Worm (Caenorhabditis elegans): ENCODE measurements around the gene C18D1.2.

Gene C18D1.2

ce11 chrII:10056545-10057038 is at the start of gene C18D1.2:
Gene C18D1.2 (plus strand): TSS chrII:10056988.
- TF ChIP-seq egl-13 (tag; optimal IDR thresholded peaks at IDR 0.05) (no peak), unc-86 (tag; optimal IDR thresholded peaks at IDR 0.05) (no peak), efl-1 (optimal IDR thresholded peaks at IDR 0.05) (no peak), efl-1 (GFP tag; optimal IDR thresholded peaks at IDR 0.05 in 1 of 2) (peak in 1 of 2 experiments; percentile 91)

DNA sequence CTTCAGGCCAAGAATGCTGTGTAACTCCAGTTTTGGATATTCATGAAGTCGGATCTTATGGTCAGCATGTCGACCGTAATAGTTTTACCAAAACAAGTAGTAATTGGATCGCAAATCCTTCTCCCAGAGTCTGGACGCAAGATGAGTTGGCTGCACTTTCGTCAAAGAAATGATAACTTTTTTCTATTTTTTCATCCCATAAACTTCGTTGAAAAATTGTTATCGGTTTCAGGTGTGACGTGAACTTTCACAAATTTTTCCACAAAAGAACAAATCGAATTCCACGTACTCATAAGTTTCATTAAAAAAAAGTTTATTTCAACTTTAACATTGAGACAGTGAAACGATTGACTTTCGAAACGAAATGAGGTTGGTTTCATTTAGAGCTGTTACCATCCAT is 48.9 kb upstream of the C18D1.2 start, which contains the start of gene ZK892.5:
Gene ZK892.5 (plus strand): TSS at position 301 of the 400 bp plus-strand sequence.
- TF ChIP-seq hlh-4 (tag; optimal IDR thresholded peaks at IDR 0.05), result no peak
- TF ChIP-seq unc-130 (tag; optimal IDR thresholded peaks at IDR 0.05), result no peak
- TF ChIP-seq lin-15B (tag; optimal IDR thresholded peaks at IDR 0.05), result no peak
- TF ChIP-seq zag-1 (tag; optimal IDR thresholded peaks at IDR 0.05), result no peak
- no peak for TF ChIP-seq F16B12.6 (tag; optimal IDR thresholded peaks at IDR 0.05)
- no peak for TF ChIP-seq egl-13 (tag; optimal IDR thresholded peaks at IDR 0.05)
- no peak for TF ChIP-seq tlp-1 (tag; optimal IDR thresholded peaks at IDR 0.05)
- no peak for TF ChIP-seq mdl-1 (tag; optimal IDR thresholded peaks at IDR 0.05)
- TF ChIP-seq grh-1 (GFP tag; IDR thresholded peaks at IDR 0.05), result no peak
- no peak for TF ChIP-seq nhr-90 (tag; optimal IDR thresholded peaks at IDR 0.05; ENCODE audit: poor library complexity)
- no peak for TF ChIP-seq lsy-2 (tag; optimal IDR thresholded peaks at IDR 0.05)

- no peak for TF ChIP-seq mep-1 (tag; optimal IDR thresholded peaks at IDR 0.05)
- no peak for TF ChIP-seq C04F5.9 (tag; optimal IDR thresholded peaks at IDR 0.05)
- no peak for TF ChIP-seq unc-30 (tag; optimal IDR thresholded peaks at IDR 0.05)
- no peak for TF ChIP-seq aha-1 (tag; optimal IDR thresholded peaks at IDR 0.05)
- TF ChIP-seq zag-1 (tag; optimal IDR thresholded peaks at IDR 0.05), result no peak
- no peak for TF ChIP-seq unc-98 (GFP tag; IDR thresholded peaks at IDR 0.05)
- TF ChIP-seq pqm-1 (tag; optimal IDR thresholded peaks at IDR 0.05), result no peak
- TF ChIP-seq hpl-2 (GFP tag; optimal IDR thresholded peaks at IDR 0.05), result no peak
- no peak for TF ChIP-seq hlh-17 (GFP tag; optimal IDR thresholded peaks at IDR 0.05; ENCODE audit: borderline replicate concordance)
- TF ChIP-seq nhr-11 (tag; optimal IDR thresholded peaks at IDR 0.05), result no peak
- no peak for TF ChIP-seq ceh-82 (tag; optimal IDR thresholded peaks at IDR 0.05)
Measured at ce11 chrII:10008552-10008951, 48.2 kb upstream of the C18D1.2 start.

- TF ChIP-seq fkh-8 (tag; optimal IDR thresholded peaks at IDR 0.05), result no peak
- TF ChIP-seq ztf-4 (tag; optimal IDR thresholded peaks at IDR 0.05), result no peak
- TF ChIP-seq lir-3 (tag; optimal IDR thresholded peaks at IDR 0.05; ENCODE audit: poor library complexity), result no peak
- TF ChIP-seq lin-15B (tag; optimal IDR thresholded peaks at IDR 0.05), result no peak
- TF ChIP-seq C16A3.4 (tag; optimal IDR thresholded peaks at IDR 0.05), result peak; percentile 6
- no peak for TF ChIP-seq egl-13 (tag; optimal IDR thresholded peaks at IDR 0.05)
- TF ChIP-seq nhr-85 (tag), result peak; percentile 76
- peak in 5 of 6 experiments; percentile 0 to 80 (median 42) for TF ChIP-seq elt-3 (tag; optimal IDR thresholded peaks at IDR 0.05)
- no peak for TF ChIP-seq egl-27 (tag; optimal IDR thresholded peaks at IDR 0.05)
- TF ChIP-seq F16B12.6 (tag; optimal IDR thresholded peaks at IDR 0.05), result no peak
- TF ChIP-seq lin-14 (GFP tag; optimal IDR thresholded peaks at IDR 0.05), result peak; percentile 77
- TF ChIP-seq nhr-90 (tag; optimal IDR thresholded peaks at IDR 0.05; ENCODE audit: poor library complexity), result peak; percentile 52
- TF ChIP-seq unc-86 (tag; optimal IDR thresholded peaks at IDR 0.05), result no peak
- TF ChIP-seq ceh-8 (GFP tag; optimal IDR thresholded peaks at IDR 0.05), result no peak
- TF ChIP-seq blmp-1 (tag; optimal IDR thresholded peaks at IDR 0.05), result peak; percentile 84
- TF ChIP-seq C04F5.9 (tag; optimal IDR thresholded peaks at IDR 0.05), result no peak
- no peak for TF ChIP-seq jun-1 (tag; optimal IDR thresholded peaks at IDR 0.05)
- no peak for TF ChIP-seq zip-4 (GFP tag; optimal IDR thresholded peaks at IDR 0.05)
- TF ChIP-seq nhr-71 (tag; optimal IDR thresholded peaks at IDR 0.05), result peak; percentile 40
- TF ChIP-seq snu-23 (GFP tag; optimal IDR thresholded peaks at IDR 0.05), result peak; percentile 23
- TF ChIP-seq nhr-20 (tag; optimal IDR thresholded peaks at IDR 0.05), result peak; percentile 10
- no peak for TF ChIP-seq irx-1 (tag; optimal IDR thresholded peaks at IDR 0.05)
Measured at ce11 chrII:10010914-10011313, 45.9 kb upstream of the C18D1.2 start.
